Fruit fly (Drosophila melanogaster): ENCODE measurements around the gene Ctps.

DNA sequence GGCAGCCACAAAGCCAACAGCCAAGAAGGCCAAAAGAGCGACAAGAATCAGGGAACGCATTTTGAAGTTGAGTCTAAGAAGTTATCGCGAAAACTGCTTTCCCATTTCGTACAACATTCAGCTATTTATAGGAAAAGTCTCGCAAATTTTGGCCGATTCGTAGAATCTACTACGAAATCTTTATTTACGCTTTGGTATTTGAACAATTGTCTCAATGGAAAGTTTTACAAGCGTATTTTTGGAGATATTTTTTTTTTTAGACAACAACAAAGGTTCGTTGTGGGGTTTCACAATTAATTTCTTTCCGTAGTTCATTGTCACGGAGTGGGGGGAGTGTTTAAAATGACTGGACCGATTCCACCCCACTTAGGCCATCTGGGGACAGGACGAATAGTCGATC is 47.0 kb upstream of the Ctps start, which contains the start of gene CG12310:
- no peak for TF ChIP-seq pan (optimal IDR thresholded peaks at IDR 0.05)
- no peak for TF ChIP-seq psq (optimal IDR thresholded peaks at IDR 0.05)
- no peak for TF ChIP-seq usp (GFP tag; optimal IDR thresholded peaks at IDR 0.05)
- TF ChIP-seq Dll (optimal IDR thresholded peaks at IDR 0.05), result no peak
- TF ChIP-seq CG8478 (optimal IDR thresholded peaks at IDR 0.05), result no peak
